Worm (Caenorhabditis elegans): ENCODE results near the gene lgc-13.

DNA sequence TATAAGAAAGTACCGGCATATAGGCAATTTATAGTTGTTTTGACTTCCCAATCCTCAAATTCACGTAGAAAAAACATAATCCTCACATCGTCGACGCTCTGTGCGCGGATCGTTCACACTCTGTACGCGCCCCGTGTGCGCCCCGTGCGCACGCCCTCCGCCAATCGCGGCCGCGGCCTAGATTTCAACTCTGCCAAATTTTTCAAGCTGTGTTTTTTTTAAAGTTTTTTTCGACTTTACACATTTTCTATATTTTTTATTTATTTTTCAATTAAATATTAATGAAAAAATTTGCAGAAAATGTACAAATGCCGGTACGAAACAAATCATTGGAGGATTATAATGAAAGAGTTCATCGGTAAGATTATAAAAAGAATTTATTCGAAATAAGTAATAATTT is 14.2 kb downstream of the lgc-13 start, which contains the start of gene T01H10.11:
- no peak for TF ChIP-seq egl-27 (tag; optimal IDR thresholded peaks at IDR 0.05)
- no peak for TF ChIP-seq ZK546.5 (tag; optimal IDR thresholded peaks at IDR 0.05)
- no peak for TF ChIP-seq elt-1 (tag; optimal IDR thresholded peaks at IDR 0.05)
- TF ChIP-seq ama-1 (optimal IDR thresholded peaks at IDR 0.05): no peak
- no peak for TF ChIP-seq unc-62 (GFP tag; optimal IDR thresholded peaks at IDR 0.05)
- no peak for TF ChIP-seq zag-1 (tag; optimal IDR thresholded peaks at IDR 0.05)
- no peak for TF ChIP-seq elt-3 (tag; optimal IDR thresholded peaks at IDR 0.05)
- no peak for TF ChIP-seq ceh-82 (tag; optimal IDR thresholded peaks at IDR 0.05)
- no peak for TF ChIP-seq unc-39 (tag; optimal IDR thresholded peaks at IDR 0.05)
- TF ChIP-seq blmp-1 (tag; optimal IDR thresholded peaks at IDR 0.05; ENCODE audit: insufficient read depth): no peak
